Fruit fly (Drosophila melanogaster): ENCODE measurements around the gene CG10513.

dm6 chr3R:25320051-25320705 lies 43.2 kb upstream of the CG10513 start, which contains the start of gene CG10560:
- TF ChIP-seq CG7101 (tag; optimal IDR thresholded peaks at IDR 0.05) (no peak), Crg-1 (GFP tag; optimal IDR thresholded peaks at IDR 0.05) (no peak), cnc (optimal IDR thresholded peaks at IDR 0.05) (peak; percentile 19 to 51), CG7045 (GFP tag; optimal IDR thresholded peaks at IDR 0.05) (no peak), Mnt (GFP tag; optimal IDR thresholded peaks at IDR 0.05) (no peak), toe (GFP tag; optimal IDR thresholded peaks at IDR 0.05) (no peak), bab1 (GFP tag; optimal IDR thresholded peaks at IDR 0.05) (no peak), CG5204 (GFP tag; optimal IDR thresholded peaks at IDR 0.05) (no peak), cic (GFP tag; optimal IDR thresholded peaks at IDR 0.05) (peak; percentile 27), ovo (GFP tag; optimal IDR thresholded peaks at IDR 0.05) (no peak)

All from whole organism, adult.